Worm (Caenorhabditis elegans) whole organism, L4 larva: ENCODE results near the gene ugt-11.

Experiments
- aly-2 ChIP-seq: sonication (generic microtip); optimal IDR thresholded peaks from 2 replicates; lab custom pipeline; 2018; ENCODE audit warnings: missing biosample characterization, missing genetic modification characterization
- ama-1 ChIP-seq: fragments of 150-350 bp; optimal IDR thresholded peaks from 2 replicates; lab custom pipeline; 2014; ENCODE audit warnings: inconsistent platforms, mixed read lengths
- cey-2 ChIP-seq: sonication (generic microtip); optimal IDR thresholded peaks from 3 replicates; lab custom pipeline; 2017; ENCODE audit warnings: missing genetic modification characterization, mild to moderate bottlenecking, missing compliant biosample characterization, antibody characterized with exemption, borderline replicate concordance; ENCODE audit not compliant: insufficient read depth
- daf-12 ChIP-seq: fragments of 150-350 bp; optimal IDR thresholded peaks from 2 replicates; lab custom pipeline; 2014; ENCODE audit warnings: missing biosample characterization, missing genetic modification reagents, missing genetic modification characterization
- dpl-1 ChIP-seq: fragments of 150-350 bp; optimal IDR thresholded peaks from 2 replicates; lab custom pipeline; 2014; ENCODE audit warnings: missing biosample characterization, missing genetic modification reagents, missing genetic modification characterization
- fkh-10 ChIP-seq: fragments of 150-350 bp; optimal IDR thresholded peaks from 2 replicates; lab custom pipeline; 2014; ENCODE audit warnings: missing biosample characterization, missing genetic modification reagents, missing genetic modification characterization
- lin-15B ChIP-seq: fragments of 150-350 bp; sonication (generic microtip); optimal IDR thresholded peaks from 3 replicates; lab custom pipeline; 2014; ENCODE audit warnings: missing biosample characterization, missing genetic modification characterization
- tra-1 ChIP-seq: fragments of 200-800 bp; sonication (Bioruptor generic); IDR thresholded peaks from 2 replicates; pipeline ENCODE4 v1.3.6; 2022; ENCODE audit warnings: missing genetic modification reagents, missing genetic modification characterization, missing compliant biosample characterization
- unc-62 ChIP-seq, 3 experiments: fragments of 150-350 bp in 1 of 3; sonication (generic microtip); optimal IDR thresholded peaks in 2 of 3; peaks in 1 of 3; 1 replicate in 1 of 3; 2 replicates in 2 of 3; lab custom pipeline; 2014 to 2017; ENCODE audit warnings: missing biosample characterization in 3 of 3, missing genetic modification characterization in 3 of 3, missing genetic modification reagents in 3 of 3, missing genotype in 1 of 3
- zfp-2 ChIP-seq: sonication (generic microtip); optimal IDR thresholded peaks from 2 replicates; lab custom pipeline; 2016; ENCODE audit warnings: mild to moderate bottlenecking, missing genetic modification characterization, missing compliant biosample characterization
- ztf-11 ChIP-seq: fragments of 150-350 bp; optimal IDR thresholded peaks from 2 replicates; lab custom pipeline; 2014; ENCODE audit warnings: missing biosample characterization, missing genetic modification characterization

DNA sequence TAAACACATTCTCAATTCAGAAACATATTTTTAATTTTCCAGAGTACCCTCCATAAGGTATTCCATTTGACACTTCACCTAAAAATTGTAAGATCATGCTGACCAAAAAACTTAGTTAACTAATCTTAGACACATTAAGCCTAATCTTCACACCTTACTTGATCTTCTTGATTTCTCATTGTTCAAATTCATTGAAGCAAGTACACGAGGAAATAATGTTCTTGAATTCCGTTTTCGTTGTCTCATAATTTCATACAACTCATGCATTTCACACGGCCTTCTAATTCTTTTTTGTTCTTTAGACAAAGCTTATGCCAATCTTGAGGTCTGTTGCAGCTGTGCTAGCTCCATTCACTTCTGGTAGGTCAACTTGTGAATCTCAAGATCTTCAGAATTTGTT, 22.9 kb downstream of the ugt-11 start, which contains the start of gene srd-33:
- no peak for TF ChIP-seq ztf-11 (tag; lab: Kevin White, UChicago)
- TF ChIP-seq ama-1 (lab: Kevin White, UChicago): no peak
- no peak for TF ChIP-seq dpl-1
- TF ChIP-seq unc-62 (GFP tag; optimal IDR thresholded peaks at IDR 0.05 in 1 of 2; lab: Kevin White, UChicago): no peak
- no peak for TF ChIP-seq unc-62 (tag; optimal IDR thresholded peaks at IDR 0.05; lab: Kevin White, UChicago)
- no peak for TF ChIP-seq aly-2
- no peak for TF ChIP-seq tra-1
- TF ChIP-seq cey-2 (tag; lab: Kevin White, UChicago): no peak
- no peak for TF ChIP-seq lin-15B
- no peak for TF ChIP-seq daf-12
- no peak for TF ChIP-seq zfp-2 (tag; lab: Kevin White, UChicago)
- no peak for TF ChIP-seq fkh-10 (GFP tag; lab: Kevin White, UChicago)
